Fruit fly (Drosophila melanogaster) whole organism, embryonic: ENCODE data around the gene Mst36Fb.
A peak's percentile ranks its signal among the peaks of the same experiment; 100 is the strongest.

Experiments used
- Atf-2 ChIP-seq: fragments of 200-800 bp; sonication (Bioruptor generic); optimal IDR thresholded peaks from 2 replicates; lab custom pipeline; 2016; ENCODE audit warnings: missing biosample characterization, missing genetic modification characterization
- BEAF-32 ChIP-seq: fragments of 200-800 bp; sonication (Bioruptor generic); optimal IDR thresholded peaks from 3 replicates; lab custom pipeline; 2017; ENCODE audit warnings: missing biosample characterization, missing genetic modification characterization, mild to moderate bottlenecking, moderate library complexity, missing genetic modification reagents
- CG11504 ChIP-seq: fragments of 200-800 bp; sonication (Bioruptor generic); optimal IDR thresholded peaks from 3 replicates; lab custom pipeline; 2019; ENCODE audit warnings: missing biosample characterization, mild to moderate bottlenecking, missing genetic modification characterization, moderate library complexity
- CG14441 ChIP-seq: fragments of 200-800 bp; sonication (Bioruptor generic); IDR thresholded peaks from 2 replicates; pipeline ENCODE4 v1.3.6; 2022; ENCODE audit warnings: missing biosample characterization, missing genetic modification characterization
- CG15011 ChIP-seq: fragments of 200-800 bp; sonication (Bioruptor generic); optimal IDR thresholded peaks from 3 replicates; lab custom pipeline; 2018; ENCODE audit warnings: missing biosample characterization, mild to moderate bottlenecking, missing genetic modification characterization
- CG15601 ChIP-seq: fragments of 200-800 bp; sonication (Bioruptor generic); optimal IDR thresholded peaks from 3 replicates; lab custom pipeline; 2019; ENCODE audit warnings: missing biosample characterization, mild to moderate bottlenecking, missing genetic modification characterization, moderate library complexity
- CG16813 ChIP-seq: fragments of 200-800 bp; sonication (Bioruptor generic); IDR thresholded peaks from 3 replicates; pipeline ENCODE4 v1.3.6; 2022; ENCODE audit warnings: missing biosample characterization, missing genetic modification characterization; ENCODE audit not compliant: partially characterized antibody
- CG17912 ChIP-seq: fragments of 200-800 bp; sonication (Bioruptor generic); optimal IDR thresholded peaks from 2 replicates; lab custom pipeline; 2018; ENCODE audit warnings: missing biosample characterization, mild to moderate bottlenecking, missing genetic modification characterization
- CG32767 ChIP-seq: fragments of 200-800 bp; sonication (Bioruptor generic); IDR thresholded peaks from 2 replicates; pipeline ENCODE4 v1.3.6; 2022; ENCODE audit warnings: missing biosample characterization, missing genetic modification characterization
- CG34422 ChIP-seq: fragments of 200-800 bp; sonication (Bioruptor generic); IDR thresholded peaks from 3 replicates; pipeline ENCODE4 v1.3.6; 2022; ENCODE audit warnings: missing biosample characterization, missing genetic modification characterization
- CG3838 ChIP-seq: fragments of 200-800 bp; sonication (Bioruptor generic); optimal IDR thresholded peaks from 3 replicates; lab custom pipeline; 2016; ENCODE audit warnings: missing biosample characterization, missing genetic modification characterization
- CG3847 ChIP-seq: fragments of 200-800 bp; sonication (Bioruptor generic); IDR thresholded peaks from 2 replicates; pipeline ENCODE4 v1.3.6; 2022; ENCODE audit warnings: missing biosample characterization, missing genetic modification characterization
- CG6791 ChIP-seq: fragments of 200-800 bp; sonication (Bioruptor generic); IDR thresholded peaks from 3 replicates; pipeline ENCODE4 v1.3.6; 2022; ENCODE audit warnings: missing biosample characterization, missing genetic modification characterization; ENCODE audit not compliant: partially characterized antibody
- CG7271 ChIP-seq: fragments of 200-800 bp; sonication (Bioruptor generic); optimal IDR thresholded peaks from 2 replicates; lab custom pipeline; 2018; ENCODE audit warnings: missing biosample characterization, mild to moderate bottlenecking, missing genetic modification characterization, moderate library complexity
- CG7839 ChIP-seq: fragments of 200-800 bp; sonication (Bioruptor generic); optimal IDR thresholded peaks from 3 replicates; lab custom pipeline; 2018; ENCODE audit warnings: missing biosample characterization, mild to moderate bottlenecking, missing genetic modification characterization, moderate library complexity
- CG8290 ChIP-seq, 3 experiments: fragments of 200-800 bp; sonication (Bioruptor generic); optimal IDR thresholded peaks; 2 replicates each; lab custom pipeline; 2016 to 2019; ENCODE audit warnings: missing biosample characterization in 3 of 3, missing genetic modification characterization in 3 of 3, mild to moderate bottlenecking in 2 of 3, moderate library complexity in 1 of 3
- CG9817 ChIP-seq: fragments of 200-800 bp; sonication (Bioruptor generic); optimal IDR thresholded peaks from 2 replicates; lab custom pipeline; 2018; ENCODE audit warnings: missing biosample characterization, mild to moderate bottlenecking, missing genetic modification characterization, moderate library complexity
- D19A ChIP-seq: fragments of 200-800 bp; optimal IDR thresholded peaks from 3 replicates; lab custom pipeline; 2019; ENCODE audit warnings: missing biosample characterization, mild to moderate bottlenecking, missing genetic modification characterization, moderate library complexity
- Doc3 ChIP-seq: fragments of 200-800 bp; sonication (Bioruptor generic); IDR thresholded peaks from 3 replicates; pipeline ENCODE4 v1.3.6; 2022; ENCODE audit warnings: missing biosample characterization, missing genetic modification characterization; ENCODE audit not compliant: partially characterized antibody
- Ets97D ChIP-seq: fragments of 200-800 bp; sonication (Bioruptor generic); optimal IDR thresholded peaks from 3 replicates; lab custom pipeline; 2016; ENCODE audit warnings: missing biosample characterization, missing genetic modification characterization
- HLH4C ChIP-seq: fragments of 200-800 bp; sonication (Bioruptor generic); IDR thresholded peaks from 3 replicates; pipeline ENCODE4 v1.3.6; 2022; ENCODE audit warnings: missing biosample characterization, missing genetic modification characterization; ENCODE audit not compliant: partially characterized antibody
- HLH54F ChIP-seq: fragments of 200-800 bp; sonication (Bioruptor generic); optimal IDR thresholded peaks from 3 replicates; lab custom pipeline; 2016; ENCODE audit warnings: missing biosample characterization, missing genetic modification characterization
- Hmr ChIP-seq: fragments of 200-800 bp; sonication (Bioruptor generic); optimal IDR thresholded peaks from 3 replicates; lab custom pipeline; 2017; ENCODE audit warnings: mild to moderate bottlenecking, missing biosample characterization, missing genetic modification reagents, missing genetic modification characterization
- Kr ChIP-seq: fragments of 200-800 bp; sonication (Bioruptor generic); optimal IDR thresholded peaks from 2 replicates; lab custom pipeline; 2017; ENCODE audit warnings: missing biosample characterization, mild to moderate bottlenecking, missing genetic modification characterization
- Lhr ChIP-seq: fragments of 200-800 bp; sonication (Bioruptor generic); optimal IDR thresholded peaks from 3 replicates; lab custom pipeline; 2017; ENCODE audit warnings: mild to moderate bottlenecking, missing biosample characterization, missing genetic modification reagents, missing genetic modification characterization
- MTF-1 ChIP-seq: fragments of 200-800 bp; sonication (Bioruptor generic); optimal IDR thresholded peaks from 2 replicates; lab custom pipeline; 2018; ENCODE audit warnings: missing biosample characterization, mild to moderate bottlenecking, missing genetic modification characterization, borderline replicate concordance
- NFAT ChIP-seq: fragments of 200-800 bp; sonication (Bioruptor generic); IDR thresholded peaks from 2 replicates; pipeline ENCODE4 v1.3.6; 2022; ENCODE audit warnings: missing biosample characterization, missing genetic modification characterization
- Oaz ChIP-seq: fragments of 200-800 bp; sonication (Bioruptor generic); IDR thresholded peaks from 2 replicates; pipeline ENCODE4 v1.3.6; 2022; ENCODE audit warnings: missing biosample characterization, missing genetic modification characterization
- Opbp ChIP-seq: fragments of 200-800 bp; sonication (Bioruptor generic); IDR thresholded peaks from 3 replicates; pipeline ENCODE4 v1.3.6; 2022; ENCODE audit warnings: missing biosample characterization, missing genetic modification characterization; ENCODE audit not compliant: partially characterized antibody
- Scr ChIP-seq: fragments of 200-800 bp; sonication (Bioruptor generic); IDR thresholded peaks from 2 replicates; pipeline ENCODE4 v1.3.6; 2022; ENCODE audit warnings: missing biosample characterization, missing genetic modification characterization; ENCODE audit not compliant: partially characterized antibody
- Tbp ChIP-seq: fragments of >200 bp; optimal IDR thresholded peaks from 2 replicates; lab custom pipeline; 2018; ENCODE audit warnings: missing biosample characterization, missing genetic modification characterization
- amos ChIP-seq: fragments of 200-800 bp; sonication (Bioruptor generic); IDR thresholded peaks from 2 replicates; pipeline ENCODE4 v1.3.6; 2022; ENCODE audit warnings: missing biosample characterization, missing genetic modification characterization; ENCODE audit not compliant: partially characterized antibody
- az2 ChIP-seq: fragments of 200-800 bp; sonication (Bioruptor generic); optimal IDR thresholded peaks from 3 replicates; lab custom pipeline; 2016; ENCODE audit warnings: missing biosample characterization, missing genetic modification characterization
- cas ChIP-seq: fragments of 200-800 bp; sonication (Bioruptor generic); IDR thresholded peaks from 2 replicates; pipeline ENCODE4 v1.3.6; 2022; ENCODE audit warnings: missing biosample characterization, missing genetic modification characterization
- crc ChIP-seq: fragments of 200-800 bp; sonication (Bioruptor generic); optimal IDR thresholded peaks from 2 replicates; lab custom pipeline; 2016; ENCODE audit warnings: missing biosample characterization, missing genetic modification characterization
- eve ChIP-seq, 2 experiments: fragments of >200 bp; optimal IDR thresholded peaks; 2 replicates each; lab custom pipeline; 2017; ENCODE audit warnings: missing biosample characterization in 2 of 2, missing genetic modification characterization in 2 of 2
- gce ChIP-seq: fragments of 200-800 bp; sonication (Bioruptor generic); IDR thresholded peaks from 3 replicates; pipeline ENCODE4 v1.3.6; 2022; ENCODE audit warnings: missing biosample characterization, missing genetic modification characterization
- gem ChIP-seq: fragments of 200-800 bp; sonication (Bioruptor generic); optimal IDR thresholded peaks from 2 replicates; lab custom pipeline; 2019; ENCODE audit warnings: missing biosample characterization, mild to moderate bottlenecking, missing genetic modification characterization, moderate library complexity
- h ChIP-seq: fragments of >200 bp; optimal IDR thresholded peaks from 2 replicates; lab custom pipeline; 2017
- p53 ChIP-seq: fragments of 200-800 bp; sonication (Bioruptor generic); optimal IDR thresholded peaks from 2 replicates; lab custom pipeline; 2016; ENCODE audit warnings: missing biosample characterization, missing genetic modification characterization
- row ChIP-seq: fragments of 200-800 bp; sonication (Bioruptor generic); IDR thresholded peaks from 3 replicates; pipeline ENCODE4 v1.3.6; 2022; ENCODE audit warnings: missing biosample characterization, missing genetic modification characterization
- sc ChIP-seq, 3 experiments: fragments of >200 bp in 2 of 3; fragments of 200-800 bp in 1 of 3; sonication (Bioruptor generic) in 1 of 3; optimal IDR thresholded peaks; 2 replicates in 2 of 3; 3 replicates in 1 of 3; lab custom pipeline; 2017; ENCODE audit warnings: mild to moderate bottlenecking in 1 of 3, missing biosample characterization in 1 of 3, missing genetic modification characterization in 1 of 3, missing genetic modification reagents in 1 of 3
- ssp ChIP-seq: fragments of 200-800 bp; sonication (Bioruptor generic); IDR thresholded peaks from 2 replicates; pipeline ENCODE4 v1.3.6; 2022; ENCODE audit warnings: missing biosample characterization, missing genetic modification characterization
- stc ChIP-seq: fragments of 200-800 bp; sonication (Bioruptor generic); IDR thresholded peaks from 2 replicates; pipeline ENCODE4 v1.3.6; 2022; ENCODE audit warnings: missing biosample characterization, missing genetic modification characterization
- trh ChIP-seq: fragments of 200-800 bp; sonication (Bioruptor generic); optimal IDR thresholded peaks from 2 replicates; lab custom pipeline; 2016; ENCODE audit warnings: missing biosample characterization, missing genetic modification characterization
- twi ChIP-seq: fragments of 200-800 bp; optimal IDR thresholded peaks from 2 replicates; lab custom pipeline; 2019; ENCODE audit warnings: missing biosample characterization, mild to moderate bottlenecking, missing genetic modification characterization, moderate library complexity
- z ChIP-seq: fragments of 200-800 bp; sonication (Bioruptor generic); IDR thresholded peaks from 3 replicates; pipeline ENCODE4 v1.3.6; 2022; ENCODE audit warnings: missing biosample characterization, missing genetic modification characterization

Mst36Fb gene

DNA sequence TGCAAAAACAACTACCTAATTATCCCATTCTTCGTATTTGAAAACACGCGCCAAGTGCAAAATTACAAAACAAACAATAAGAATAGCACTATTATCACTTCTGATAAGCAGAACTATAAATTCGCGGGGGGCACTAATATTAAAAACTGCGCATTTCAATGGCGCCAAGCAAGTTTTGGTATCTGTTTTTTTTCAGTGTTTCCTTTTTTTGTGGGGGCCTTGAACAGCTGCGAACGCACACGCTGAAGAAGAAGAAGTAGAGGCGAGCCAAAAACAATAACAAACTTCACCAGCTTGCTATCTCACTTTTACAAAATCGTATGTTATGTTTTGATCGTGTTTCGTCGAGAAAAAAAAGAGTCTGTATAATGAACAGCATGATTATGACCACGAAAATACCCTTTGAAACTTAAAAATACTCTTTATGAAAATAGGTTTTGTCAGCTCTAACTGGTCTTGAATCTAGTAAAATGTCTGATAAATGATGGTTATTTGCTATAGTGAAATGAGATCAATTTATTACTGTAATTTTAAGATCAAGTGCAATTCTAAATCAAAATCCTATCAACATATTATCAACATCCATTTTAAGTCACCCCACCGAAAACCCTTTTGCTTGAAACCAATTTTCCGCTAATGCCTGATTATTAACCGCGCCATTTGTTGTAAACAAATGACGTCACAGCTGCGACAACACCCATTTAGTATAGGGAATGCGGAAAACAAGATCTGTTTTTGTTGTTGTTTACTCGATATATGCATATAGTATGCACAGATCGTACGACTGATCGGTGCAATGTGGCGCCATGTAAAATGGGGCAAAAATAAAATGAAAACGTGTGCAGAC, 19.2 kb upstream of the Mst36Fb start (continued):
- TF ChIP-seq stc (GFP tag; lab: Robert Waterston, UW) (peak; percentile 33), Tbp (GFP tag; lab: Kevin White, UChicago) (no peak), CG3847 (GFP tag; lab: Robert Waterston, UW) (0 out of 2 replicates have a peak, but pooled peaks have one; percentile 13), Opbp (GFP tag; lab: Robert Waterston, UW) (no peak), CG32767 (GFP tag; lab: Robert Waterston, UW) (no peak), sc (optimal IDR thresholded peaks at IDR 0.05; lab: Kevin White, UChicago) (no peak), sc (GFP tag; optimal IDR thresholded peaks at IDR 0.05; lab: Kevin White, UChicago) (no peak), CG7271 (tag; lab: Kevin White, UChicago) (no peak), az2 (GFP tag; lab: Kevin White, UChicago) (peak; percentile 44), MTF-1 (peak; percentile 46), Atf-2 (no peak), p53 (no peak), Doc3 (GFP tag; lab: Robert Waterston, UW) (no peak), CG7839 (peak; percentile 48), trh (no peak), ssp (GFP tag; lab: Robert Waterston, UW) (no peak), gce (GFP tag; lab: Robert Waterston, UW) (peak; percentile 76; the same call in 2 of the 3 replicates)

DNA sequence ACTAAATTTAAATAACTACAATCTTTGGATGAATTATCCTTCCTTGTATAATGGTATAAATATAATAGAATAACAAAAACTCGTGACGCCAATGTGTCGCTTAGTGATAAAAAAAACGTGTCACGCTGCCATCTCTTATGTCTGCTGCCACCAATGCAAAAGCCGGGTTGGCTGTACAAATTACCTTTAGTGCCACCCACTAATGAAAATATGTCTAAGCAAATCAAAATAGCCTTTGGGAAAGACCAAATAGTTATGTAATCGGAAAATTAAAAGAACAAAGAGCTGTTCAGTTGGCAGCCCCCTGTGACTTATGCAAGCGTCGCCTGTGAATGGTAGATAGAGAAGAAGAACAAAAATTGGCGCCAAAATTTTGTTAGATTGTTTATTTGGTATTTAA, 14.5 kb upstream of the Mst36Fb start, which contains the start of gene CG10336:
Gene CG10336 (plus strand): TSS at position 153 of the 400 bp plus-strand sequence.
- TF ChIP-seq crc: no peak
- TF ChIP-seq gem (tag; lab: Kevin White, UChicago): no peak
- no peak for TF ChIP-seq CG14441
- peak; percentile 54 for TF ChIP-seq Doc3 (GFP tag; lab: Robert Waterston, UW)
- no peak for TF ChIP-seq CG8290 (GFP tag; optimal IDR thresholded peaks at IDR 0.05; lab: Kevin White, UChicago)
- peak in 1 of 2 experiments; percentile 1 for TF ChIP-seq CG8290 (tag; optimal IDR thresholded peaks at IDR 0.05; lab: Kevin White, UChicago)
- TF ChIP-seq CG17912 (GFP tag; lab: Kevin White, UChicago): no peak
- TF ChIP-seq CG15601 (tag; lab: Kevin White, UChicago): no peak
- TF ChIP-seq Lhr (GFP tag; lab: Kevin White, UChicago): peak; percentile 9
- no peak for TF ChIP-seq CG11504
- TF ChIP-seq amos (GFP tag; lab: Robert Waterston, UW): peak; percentile 62; the same call in 1 of the 2 replicates
- TF ChIP-seq HLH4C: 0 out of 3 replicates have a peak, but pooled peaks have one; percentile 8
- no peak for TF ChIP-seq CG3838
- no peak for TF ChIP-seq CG3847 (GFP tag; lab: Robert Waterston, UW)
- TF ChIP-seq NFAT: no peak
- no peak for TF ChIP-seq h (lab: Kevin White, UChicago)
- no peak for TF ChIP-seq Oaz (GFP tag; lab: Robert Waterston, UW)
- TF ChIP-seq CG9817: no peak
- no peak for TF ChIP-seq Kr (GFP tag; lab: Kevin White, UChicago)
- TF ChIP-seq Hmr (GFP tag; lab: Kevin White, UChicago): no peak
- TF ChIP-seq Ets97D (GFP tag; lab: Kevin White, UChicago): peak; percentile 9
- peak; percentile 74 for TF ChIP-seq row
- TF ChIP-seq z (GFP tag; lab: Robert Waterston, UW): no peak
- peak; percentile 61 for TF ChIP-seq Scr
- TF ChIP-seq BEAF-32 (GFP tag; lab: Kevin White, UChicago): peak; percentile 16
- TF ChIP-seq D19A (tag; lab: Kevin White, UChicago): no peak
- no peak for TF ChIP-seq eve (GFP tag; optimal IDR thresholded peaks at IDR 0.05; lab: Kevin White, UChicago)
- TF ChIP-seq CG34422 (GFP tag; lab: Robert Waterston, UW): no peak
- peak; percentile 56; the same call in 2 of the 3 replicates for TF ChIP-seq CG6791
- TF ChIP-seq HLH54F (GFP tag; lab: Kevin White, UChicago): no peak
- TF ChIP-seq CG15011 (GFP tag; lab: Kevin White, UChicago): no peak
- TF ChIP-seq cas (GFP tag; lab: Robert Waterston, UW): no peak
- TF ChIP-seq CG16813 (GFP tag; lab: Robert Waterston, UW): peak; percentile 49
- TF ChIP-seq twi (tag; lab: Kevin White, UChicago): no peak
